Worm (Caenorhabditis elegans): ENCODE measurements around the gene gdh-1.
A peak's percentile ranks its signal among the peaks of the same experiment; 100 is the strongest.

Gene gdh-1

DNA sequence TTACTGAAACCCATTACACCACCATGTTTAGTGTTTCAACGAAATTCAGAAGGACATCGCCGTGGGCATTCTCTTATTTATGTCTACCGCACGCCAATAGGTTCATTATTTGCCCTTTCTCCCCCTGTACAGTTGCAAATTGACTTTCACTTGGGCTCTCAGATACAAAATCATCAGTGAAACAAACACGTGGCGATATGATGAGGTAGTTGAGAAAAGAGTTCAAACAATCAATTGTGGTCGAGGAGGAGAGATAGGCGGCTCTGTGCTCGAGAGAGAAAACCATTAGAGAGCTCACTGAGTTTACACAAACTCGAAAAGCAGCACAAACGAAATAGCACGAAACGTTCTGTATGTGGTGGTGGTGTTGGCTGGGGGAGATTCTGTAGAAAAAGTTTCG lies 4.0 kb downstream of the gdh-1 start:
- TF ChIP-seq mep-1 (tag; optimal IDR thresholded peaks at IDR 0.05) (peak; percentile 10), nhr-84 (tag; optimal IDR thresholded peaks at IDR 0.05) (no peak), rnt-1 (tag; optimal IDR thresholded peaks at IDR 0.05) (peak; percentile 81), unc-130 (tag; optimal IDR thresholded peaks at IDR 0.05) (peak; percentile 26), hlh-4 (tag; optimal IDR thresholded peaks at IDR 0.05) (no peak), nhr-85 (tag) (no peak), nhr-71 (tag; optimal IDR thresholded peaks at IDR 0.05) (peak; percentile 47), lin-14 (GFP tag; optimal IDR thresholded peaks at IDR 0.05) (peak; percentile 65), lin-39 (tag; optimal IDR thresholded peaks at IDR 0.05) (no peak), aha-1 (tag; optimal IDR thresholded peaks at IDR 0.05) (no peak), tbx-2 (tag; optimal IDR thresholded peaks at IDR 0.05) (peak; percentile 43), lsy-2 (tag; optimal IDR thresholded peaks at IDR 0.05) (peak; percentile 3 to 6), lin-35 (GFP tag; optimal IDR thresholded peaks at IDR 0.05) (peak in 1 of 2 experiments; percentile 5), nhr-28 (tag; optimal IDR thresholded peaks at IDR 0.05) (no peak), dsc-1 (tag; optimal IDR thresholded peaks at IDR 0.05) (peak; percentile 4), blmp-1 (tag; optimal IDR thresholded peaks at IDR 0.05) (peak; percentile 26), efl-3 (GFP tag; optimal IDR thresholded peaks at IDR 0.05) (no peak), efl-1 (optimal IDR thresholded peaks at IDR 0.05) (peak in 1 of 2 experiments; percentile 13), efl-1 (GFP tag; optimal IDR thresholded peaks at IDR 0.05 in 1 of 2) (peak in 1 of 2 experiments; percentile 2), nhr-77 (tag; optimal IDR thresholded peaks at IDR 0.05) (peak; percentile 80), mdl-1 (tag; optimal IDR thresholded peaks at IDR 0.05) (peak in 1 of 2 experiments; percentile 77), lin-13 (GFP tag; optimal IDR thresholded peaks at IDR 0.05) (no peak), nhr-19 (GFP tag; conservative IDR thresholded peaks at IDR 0.05) (peak; percentile 46)

DNA sequence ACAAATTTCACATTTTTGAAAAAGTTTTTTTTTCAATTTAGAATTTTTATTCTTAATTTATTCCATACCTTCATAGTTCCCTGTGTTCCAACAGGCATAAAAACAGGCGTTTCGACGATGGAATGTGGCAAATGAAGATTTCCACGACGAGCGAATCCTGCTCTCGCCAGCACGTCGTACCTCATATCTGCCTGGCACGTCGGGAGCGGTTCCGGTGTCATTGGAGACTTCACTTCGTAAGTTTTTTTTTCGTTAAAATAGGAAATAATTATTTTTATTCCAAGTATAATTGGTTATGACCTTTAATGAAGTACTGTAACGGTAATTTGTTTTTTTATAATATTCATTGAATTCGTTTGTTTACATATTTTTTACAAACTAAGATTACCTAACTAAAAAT lies 6.5 kb downstream of the gdh-1 start, which contains the start of gene tgt-1:
TSS of gene tgt-1 (minus strand) at position 232 of the 400 bp plus-strand sequence.
- TF ChIP-seq nhr-90 (tag; optimal IDR thresholded peaks at IDR 0.05; ENCODE audit: poor library complexity) (peak; percentile 3), efl-1 (optimal IDR thresholded peaks at IDR 0.05) (no peak), efl-1 (GFP tag; optimal IDR thresholded peaks at IDR 0.05 in 1 of 2) (peak in 1 of 2 experiments; percentile 28), nhr-28 (tag; optimal IDR thresholded peaks at IDR 0.05) (no peak)

DNA sequence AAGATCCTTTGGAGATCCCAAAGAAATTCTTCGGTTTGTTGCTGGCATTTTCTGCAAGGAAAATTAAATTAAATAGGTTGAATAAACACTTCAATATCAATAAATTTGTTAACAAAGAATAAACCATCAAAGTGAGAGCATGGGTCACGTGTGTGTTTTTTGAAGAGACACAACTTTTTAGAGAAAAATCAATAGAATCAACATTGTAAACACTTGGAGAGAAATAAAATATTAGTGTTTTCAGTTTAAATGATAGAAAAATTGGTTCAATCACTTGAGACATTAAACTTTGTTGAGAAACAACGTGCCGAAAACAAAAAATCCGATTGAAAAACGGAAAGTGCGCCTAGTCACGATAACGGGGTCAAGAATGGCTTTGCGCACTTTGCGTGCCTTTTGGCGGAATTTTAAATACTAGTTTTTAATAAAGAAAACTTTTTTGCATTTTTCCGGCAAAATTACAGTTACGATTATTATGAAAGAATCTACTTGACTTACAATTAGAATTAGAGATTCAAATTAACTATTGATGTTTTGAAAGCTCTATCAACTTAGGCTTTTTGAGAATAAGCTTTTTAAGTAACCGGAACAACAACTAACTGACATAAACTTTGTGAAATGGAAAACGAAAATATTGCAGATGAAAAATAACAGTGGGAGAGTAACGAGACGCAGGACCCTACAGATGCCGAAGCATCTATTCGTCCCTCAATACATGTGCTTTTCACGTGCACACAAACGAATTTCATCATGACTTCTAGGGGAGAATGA lies 8.6 kb downstream of the gdh-1 start, which contains the start of gene ZK829.7:
TSS of gene ZK829.7 (minus strand) at position 51 of the 771 bp plus-strand sequence.
- no peak for TF ChIP-seq nhr-76 (tag; optimal IDR thresholded peaks at IDR 0.05)
- peak; percentile 83 for TF ChIP-seq nhr-19 (GFP tag; conservative IDR thresholded peaks at IDR 0.05)
- no peak for TF ChIP-seq aly-2 (tag; optimal IDR thresholded peaks at IDR 0.05)
- TF ChIP-seq snu-23 (GFP tag; optimal IDR thresholded peaks at IDR 0.05) = peak; percentile 80
- no peak for TF ChIP-seq hlh-4 (tag; optimal IDR thresholded peaks at IDR 0.05)
- TF ChIP-seq elt-3 (tag; optimal IDR thresholded peaks at IDR 0.05) = peak in 3 of 6 experiments; percentile 8 to 61 (median 42)
- peak; percentile 59 for TF ChIP-seq sox-4 (tag; optimal IDR thresholded peaks at IDR 0.05)
- TF ChIP-seq swsn-7 (tag; optimal IDR thresholded peaks at IDR 0.05) = peak; percentile 81
- no peak for TF ChIP-seq unc-98 (GFP tag; IDR thresholded peaks at IDR 0.05)
- TF ChIP-seq ama-1 (optimal IDR thresholded peaks at IDR 0.05) = no peak
- no peak for TF ChIP-seq C34B4.2 (tag; optimal IDR thresholded peaks at IDR 0.05)
- no peak for TF ChIP-seq ceh-63 (GFP tag; optimal IDR thresholded peaks at IDR 0.05)
- peak; percentile 95 for TF ChIP-seq nhr-85 (tag)
- peak; percentile 18 for TF ChIP-seq ceh-90 (tag; optimal IDR thresholded peaks at IDR 0.05)
- TF ChIP-seq fos-1 (tag; optimal IDR thresholded peaks at IDR 0.05) = peak; percentile 67
- TF ChIP-seq ets-5 (GFP tag; IDR thresholded peaks at IDR 0.05) = no peak
- TF ChIP-seq rnt-1 (tag; optimal IDR thresholded peaks at IDR 0.05) = peak; percentile 80
- peak; percentile 29 for TF ChIP-seq fkh-4 (tag; optimal IDR thresholded peaks at IDR 0.05; ENCODE audit: borderline replicate concordance)
- TF ChIP-seq tlp-1 (tag; optimal IDR thresholded peaks at IDR 0.05) = no peak
- peak; percentile 67 for TF ChIP-seq fkh-8 (tag; optimal IDR thresholded peaks at IDR 0.05)
- TF ChIP-seq F16B12.6 (tag; optimal IDR thresholded peaks at IDR 0.05) = peak; percentile 12
- peak; percentile 26 for TF ChIP-seq nhr-237 (tag; optimal IDR thresholded peaks at IDR 0.05)
- peak; percentile 47 for TF ChIP-seq egl-13 (tag; optimal IDR thresholded peaks at IDR 0.05)
- peak; percentile 79 for TF ChIP-seq isw-1 (GFP tag; IDR thresholded peaks at IDR 0.05)
- no peak for TF ChIP-seq nhr-84 (tag; optimal IDR thresholded peaks at IDR 0.05)
- TF ChIP-seq mab-9 (GFP tag; IDR thresholded peaks at IDR 0.05) = 0 out of 2 replicates have a peak, but pooled peaks have one; percentile 32
- peak in 1 of 2 experiments; percentile 41 for TF ChIP-seq mdl-1 (tag; optimal IDR thresholded peaks at IDR 0.05)
- TF ChIP-seq pax-3 (tag; optimal IDR thresholded peaks at IDR 0.05) = peak; percentile 43
- peak; percentile 83 for TF ChIP-seq grh-1 (GFP tag; IDR thresholded peaks at IDR 0.05)
- TF ChIP-seq ceh-8 (GFP tag; optimal IDR thresholded peaks at IDR 0.05) = peak; percentile 43

All from whole organism, L1 larva.